Worm (Caenorhabditis elegans): ENCODE results near the gene T08D10.5.

DNA sequence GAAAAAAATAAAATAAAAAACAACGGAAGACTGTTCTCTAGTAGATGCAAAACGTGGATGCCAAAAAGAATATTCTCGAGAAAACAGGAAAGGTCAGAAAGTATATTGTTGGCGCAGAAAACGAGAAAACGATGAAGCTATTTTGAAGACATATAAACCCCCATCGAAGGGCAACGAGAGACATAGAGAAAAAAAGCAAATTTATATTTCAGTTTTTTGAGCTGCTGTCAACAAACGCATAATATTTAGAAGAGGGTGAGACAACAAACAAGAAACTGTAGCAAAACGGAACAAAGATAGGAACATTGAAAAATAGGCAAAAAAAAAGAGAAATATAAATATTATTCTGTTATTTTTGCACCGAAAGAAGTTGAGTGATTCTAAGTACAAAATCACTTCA lies 34.9 kb downstream of the T08D10.5 start:
- TF ChIP-seq elt-1 (tag; optimal IDR thresholded peaks at IDR 0.05) (no peak), unc-39 (tag; optimal IDR thresholded peaks at IDR 0.05) (no peak), egl-27 (tag; optimal IDR thresholded peaks at IDR 0.05) (no peak), fos-1 (tag; optimal IDR thresholded peaks at IDR 0.05) (no peak), nhr-237 (tag; optimal IDR thresholded peaks at IDR 0.05) (no peak), lin-15B (tag; optimal IDR thresholded peaks at IDR 0.05) (no peak), unc-62 (GFP tag; optimal IDR thresholded peaks at IDR 0.05) (no peak), snpc-4 (tag; optimal IDR thresholded peaks at IDR 0.05) (no peak), aly-2 (tag; optimal IDR thresholded peaks at IDR 0.05) (no peak), nhr-77 (tag; optimal IDR thresholded peaks at IDR 0.05) (no peak), nfya-1 (tag; optimal IDR thresholded peaks at IDR 0.05; ENCODE audit: insufficient read depth) (no peak), pha-4 (tag; optimal IDR thresholded peaks at IDR 0.05) (no peak), ztf-4 (tag; optimal IDR thresholded peaks at IDR 0.05) (no peak), elt-3 (tag; optimal IDR thresholded peaks at IDR 0.05) (no peak)

Data from whole organism, L3 larva.